Worm (Caenorhabditis elegans) whole organism, young adult: ENCODE measurements around the gene cmtr-1.

Experiments
- B0035.1 ChIP-seq: sonication (generic microtip); optimal IDR thresholded peaks from 2 replicates; lab custom pipeline; 2016; ENCODE audit warnings: missing genetic modification characterization, mild to moderate bottlenecking, missing compliant biosample characterization, missing genotype, missing genetic modification reagents
- B0261.1 ChIP-seq: sonication (generic microtip); optimal IDR thresholded peaks from 2 replicates; lab custom pipeline; 2016; ENCODE audit warnings: mild to moderate bottlenecking, missing genetic modification characterization, moderate library complexity, missing compliant biosample characterization
- B0336.3 ChIP-seq: fragments of 200-800 bp; sonication (Bioruptor generic); IDR thresholded peaks from 2 replicates; pipeline ENCODE4 v1.3.6; 2022; ENCODE audit warnings: missing genetic modification characterization, missing compliant biosample characterization
- F10E7.11 ChIP-seq: sonication (generic microtip); optimal IDR thresholded peaks from 2 replicates; lab custom pipeline; 2017; ENCODE audit warnings: mild to moderate bottlenecking, missing genetic modification characterization, moderate library complexity, missing compliant biosample characterization
- F37B4.10 ChIP-seq: fragments of 200-800 bp; sonication (Bioruptor generic); IDR thresholded peaks from 2 replicates; pipeline ENCODE4 v1.3.6; 2022; ENCODE audit warnings: missing genetic modification characterization, missing compliant biosample characterization
- F49E8.2 ChIP-seq: sonication (generic microtip); optimal IDR thresholded peaks from 3 replicates; lab custom pipeline; 2017; ENCODE audit warnings: missing genetic modification characterization, mild to moderate bottlenecking, missing compliant biosample characterization, antibody characterized with exemption, moderate library complexity; ENCODE audit not compliant: insufficient read depth
- T07F8.4 ChIP-seq: sonication (generic microtip); optimal IDR thresholded peaks from 2 replicates; lab custom pipeline; 2016; ENCODE audit warnings: mild to moderate bottlenecking, missing genetic modification characterization, moderate library complexity, missing compliant biosample characterization
- Y67H2A.10 ChIP-seq: fragments of 200-800 bp; sonication (Bioruptor generic); conservative IDR thresholded peaks from 2 replicates; pipeline ENCODE4 v1.3.6; 2022; ENCODE audit warnings: missing genetic modification reagents, missing genetic modification characterization, missing compliant biosample characterization
- akir-1 ChIP-seq: fragments of 200-800 bp; sonication (Bioruptor generic); optimal IDR thresholded peaks from 2 replicates; lab custom pipeline; 2018; ENCODE audit warnings: mild to moderate bottlenecking, missing genetic modification characterization, moderate library complexity, missing compliant biosample characterization
- ama-1 ChIP-seq, 3 experiments: fragments of 150-350 bp in 1 of 3; sonication (generic microtip) in 2 of 3; optimal IDR thresholded peaks; 2 replicates each; lab custom pipeline; 2014 to 2018; ENCODE audit warnings: missing biosample characterization in 2 of 3, missing genetic modification characterization in 2 of 3, missing genetic modification reagents in 2 of 3
- aptf-2 ChIP-seq: fragments of 200-800 bp; sonication (Bioruptor generic); conservative IDR thresholded peaks from 2 replicates; pipeline ENCODE4 v1.3.6; 2022; ENCODE audit warnings: missing genetic modification reagents, missing genetic modification characterization, missing compliant biosample characterization
- aptf-3 ChIP-seq: fragments of 200-800 bp; sonication (Bioruptor generic); IDR thresholded peaks from 2 replicates; pipeline ENCODE4 v1.3.6; 2022; ENCODE audit warnings: missing genetic modification characterization, missing compliant biosample characterization
- atf-7 ChIP-seq: sonication (generic microtip); optimal IDR thresholded peaks from 2 replicates; lab custom pipeline; 2017; ENCODE audit warnings: mild to moderate bottlenecking, missing genetic modification characterization, missing compliant biosample characterization
- bed-1 ChIP-seq: fragments of 200-800 bp; sonication (Bioruptor generic); IDR thresholded peaks from 2 replicates; pipeline ENCODE4 v1.3.6; 2022; ENCODE audit warnings: missing genetic modification reagents, missing genetic modification characterization, missing compliant biosample characterization
- cebp-1 ChIP-seq, 2 experiments: fragments of 200-800 bp in 1 of 2; sonication (Bioruptor generic) in 1 of 2; sonication (generic microtip) in 1 of 2; IDR thresholded peaks in 1 of 2; optimal IDR thresholded peaks in 1 of 2; 2 replicates each; pipeline versions ENCODE4 v1.3.6 to Lab custom; 2017 to 2022; ENCODE audit warnings: missing compliant biosample characterization in 2 of 2, missing genetic modification characterization in 2 of 2, mild to moderate bottlenecking in 1 of 2, missing genetic modification reagents in 1 of 2, moderate library complexity in 1 of 2
- ceh-58 ChIP-seq: fragments of 200-800 bp; sonication (Bioruptor generic); IDR thresholded peaks from 2 replicates; pipeline ENCODE4 v1.3.6; 2022; ENCODE audit warnings: missing genetic modification characterization, missing compliant biosample characterization
- ceh-91 ChIP-seq: fragments of 200-800 bp; sonication (Bioruptor generic); IDR thresholded peaks from 2 replicates; pipeline ENCODE4 v1.3.6; 2022; ENCODE audit warnings: missing genetic modification reagents, missing genetic modification characterization, missing compliant biosample characterization
- chd-7 ChIP-seq: sonication (generic microtip); optimal IDR thresholded peaks from 2 replicates; lab custom pipeline; 2016; ENCODE audit warnings: mild to moderate bottlenecking, missing genetic modification characterization, moderate library complexity, missing compliant biosample characterization
- dox-1 ChIP-seq: fragments of 200-800 bp; sonication (Bioruptor generic); IDR thresholded peaks from 2 replicates; pipeline ENCODE4 v1.3.6; 2022; ENCODE audit warnings: missing genetic modification reagents, missing genetic modification characterization, missing compliant biosample characterization
- dpl-1 ChIP-seq: fragments of 150-350 bp; optimal IDR thresholded peaks from 2 replicates; lab custom pipeline; 2014; ENCODE audit warnings: missing biosample characterization, missing genetic modification reagents, missing genetic modification characterization
- efl-1 ChIP-seq: fragments of 150-350 bp; optimal IDR thresholded peaks from 2 replicates; lab custom pipeline; 2014; ENCODE audit warnings: missing biosample characterization, missing genetic modification reagents, missing genetic modification characterization
- egrh-3 ChIP-seq: fragments of 200-800 bp; sonication (Bioruptor generic); IDR thresholded peaks from 2 replicates; pipeline ENCODE4 v1.3.6; 2022; ENCODE audit warnings: missing genetic modification reagents, missing genetic modification characterization, missing compliant biosample characterization
- ekl-4 ChIP-seq: fragments of 200-800 bp; sonication (Bioruptor generic); IDR thresholded peaks from 2 replicates; pipeline ENCODE4 v1.3.6; 2022; ENCODE audit warnings: missing genetic modification reagents, missing genetic modification characterization, missing compliant biosample characterization
- ets-4 ChIP-seq: fragments of 200-800 bp; sonication (Bioruptor generic); optimal IDR thresholded peaks from 2 replicates; lab custom pipeline; 2018; ENCODE audit warnings: mild to moderate bottlenecking, missing genetic modification characterization, missing compliant biosample characterization
- fkh-3 ChIP-seq: sonication (generic microtip); optimal IDR thresholded peaks from 2 replicates; lab custom pipeline; 2016; ENCODE audit warnings: mild to moderate bottlenecking, missing genetic modification characterization, missing compliant biosample characterization
- gei-17 ChIP-seq: fragments of 200-800 bp; sonication (Bioruptor generic); optimal IDR thresholded peaks from 2 replicates; lab custom pipeline; 2018; ENCODE audit warnings: mild to moderate bottlenecking, missing genetic modification characterization, missing compliant biosample characterization
- hrde-1 ChIP-seq: sonication (generic microtip); optimal IDR thresholded peaks from 2 replicates; lab custom pipeline; 2016; ENCODE audit warnings: missing genetic modification characterization, mild to moderate bottlenecking, missing compliant biosample characterization, moderate library complexity, missing genotype, missing genetic modification reagents, borderline replicate concordance
- let-607 ChIP-seq, 2 experiments: fragments of 200-800 bp in 1 of 2; sonication (Bioruptor generic) in 1 of 2; sonication (generic microtip) in 1 of 2; optimal IDR thresholded peaks; 2 replicates each; lab custom pipeline; 2016 to 2018; ENCODE audit warnings: mild to moderate bottlenecking in 2 of 2, missing compliant biosample characterization in 2 of 2, missing genetic modification characterization in 2 of 2, moderate library complexity in 2 of 2, missing genotype in 1 of 2
- lin-35 ChIP-seq, 3 experiments: fragments of 150-350 bp in 2 of 3; sonication (generic microtip) in 1 of 3; optimal IDR thresholded peaks; 2 replicates each; lab custom pipeline; 2014 to 2018; ENCODE audit warnings: missing biosample characterization in 3 of 3, missing genetic modification characterization in 3 of 3, missing genetic modification reagents in 3 of 3
- madf-8 ChIP-seq: fragments of 200-800 bp; sonication (Bioruptor generic); conservative IDR thresholded peaks from 2 replicates; pipeline ENCODE4 v1.3.6; 2022; ENCODE audit warnings: missing genetic modification reagents, missing genetic modification characterization, missing compliant biosample characterization
- mes-4 ChIP-seq: sonication (generic microtip); optimal IDR thresholded peaks from 2 replicates; lab custom pipeline; 2016; ENCODE audit warnings: missing genotype, missing genetic modification characterization, missing compliant biosample characterization
- nfya-1 ChIP-seq: sonication (generic microtip); optimal IDR thresholded peaks from 2 replicates; lab custom pipeline; 2017; ENCODE audit warnings: antibody characterized with exemption, missing compliant biosample characterization, missing genetic modification characterization, borderline replicate concordance; ENCODE audit not compliant: insufficient read depth
- nhr-120 ChIP-seq: fragments of 200-800 bp; sonication (Bioruptor generic); IDR thresholded peaks from 2 replicates; pipeline ENCODE4 v1.3.6; 2022; ENCODE audit warnings: missing genetic modification characterization, missing compliant biosample characterization
- nhr-80 ChIP-seq: sonication (generic microtip); optimal IDR thresholded peaks from 2 replicates; lab custom pipeline; 2016; ENCODE audit warnings: missing genetic modification characterization, missing compliant biosample characterization
- pbrm-1 ChIP-seq: fragments of 200-800 bp; sonication (Bioruptor generic); IDR thresholded peaks from 2 replicates; pipeline ENCODE4 v1.3.6; 2022; ENCODE audit warnings: missing genetic modification reagents, missing genetic modification characterization, missing compliant biosample characterization
- rcor-1 ChIP-seq: fragments of 200-800 bp; sonication (Bioruptor generic); IDR thresholded peaks from 2 replicates; pipeline ENCODE4 v1.3.6; 2022; ENCODE audit warnings: missing genetic modification reagents, missing genetic modification characterization, missing compliant biosample characterization
- sea-2 ChIP-seq: fragments of 200-800 bp; sonication (Bioruptor generic); IDR thresholded peaks from 2 replicates; pipeline ENCODE4 v1.3.6; 2022; ENCODE audit warnings: missing genetic modification characterization, missing compliant biosample characterization
- snpc-4 ChIP-seq, 5 experiments: fragments of 150-350 bp in 1 of 5; sonication (generic microtip) in 4 of 5; optimal IDR thresholded peaks; 2 replicates each; lab custom pipeline; 2014 to 2018; ENCODE audit warnings: missing genetic modification characterization in 5 of 5, missing biosample characterization in 3 of 5, antibody characterized with exemption in 2 of 5, mild to moderate bottlenecking in 2 of 5, missing compliant biosample characterization in 2 of 5, missing genotype in 2 of 5, moderate library complexity in 2 of 5, missing genetic modification reagents in 1 of 5
- somi-1 ChIP-seq: fragments of 200-800 bp; sonication (Bioruptor generic); optimal IDR thresholded peaks from 2 replicates; lab custom pipeline; 2018; ENCODE audit warnings: mild to moderate bottlenecking, missing genetic modification characterization, missing compliant biosample characterization
- tlf-1 ChIP-seq: fragments of 200-800 bp; sonication (Bioruptor generic); optimal IDR thresholded peaks from 2 replicates; lab custom pipeline; 2018; ENCODE audit warnings: mild to moderate bottlenecking, missing genetic modification characterization, missing compliant biosample characterization
- ztf-3 ChIP-seq: fragments of 200-800 bp; sonication (Bioruptor generic); optimal IDR thresholded peaks from 2 replicates; lab custom pipeline; 2018; ENCODE audit warnings: mild to moderate bottlenecking, missing genetic modification characterization, missing compliant biosample characterization

The cmtr-1 gene

ce11 chrII:15004538-15004937, 21.4 kb upstream of the cmtr-1 start (continued):
- peak; percentile 42; the same call in 1 of the 2 replicates for TF ChIP-seq dox-1 (GFP tag; lab: Robert Waterston, UW)
- TF ChIP-seq pbrm-1 (GFP tag; lab: Robert Waterston, UW): peak; percentile 65
- TF ChIP-seq nhr-120: no peak
- 0 out of 2 replicates have a peak, but pooled peaks have one; percentile 15 for TF ChIP-seq aptf-2 (GFP tag; lab: Robert Waterston, UW)
- no peak for TF ChIP-seq Y67H2A.10
- peak; percentile 59 for TF ChIP-seq atf-7 (tag; lab: Kevin White, UChicago)
- no peak for TF ChIP-seq T07F8.4 (tag; lab: Kevin White, UChicago)
- no peak for TF ChIP-seq fkh-3 (tag; lab: Kevin White, UChicago)
- TF ChIP-seq somi-1: no peak
- peak; percentile 19; the same call in 1 of the 2 replicates for TF ChIP-seq madf-8 (GFP tag; lab: Robert Waterston, UW)
- no peak for TF ChIP-seq gei-17
- TF ChIP-seq ekl-4: peak; percentile 81
- no peak for TF ChIP-seq nhr-80 (tag; lab: Kevin White, UChicago)
- peak; percentile 4 for TF ChIP-seq tlf-1 (GFP tag; lab: Kevin White, UChicago)
- no peak for TF ChIP-seq ets-4 (GFP tag; lab: Kevin White, UChicago)
- peak; percentile 70 for TF ChIP-seq F49E8.2 (tag; lab: Kevin White, UChicago)
- TF ChIP-seq ama-1 (optimal IDR thresholded peaks at IDR 0.05; lab: Kevin White, UChicago): no peak
- peak in 1 of 2 experiments; percentile 79 for TF ChIP-seq ama-1 (GFP tag; optimal IDR thresholded peaks at IDR 0.05; lab: Kevin White, UChicago)
- TF ChIP-seq mes-4 (tag; lab: Kevin White, UChicago): no peak
- peak; percentile 93 for TF ChIP-seq B0336.3
- no peak for TF ChIP-seq cebp-1 (GFP tag; IDR thresholded peaks at IDR 0.05; lab: Robert Waterston, UW)
- TF ChIP-seq cebp-1 (tag; optimal IDR thresholded peaks at IDR 0.05; lab: Kevin White, UChicago): no peak
- TF ChIP-seq rcor-1: 0 out of 2 replicates have a peak, but pooled peaks have one; percentile 32
- peak; percentile 87; the same call in 1 of the 2 replicates for TF ChIP-seq ceh-58 (GFP tag; lab: Robert Waterston, UW)
- TF ChIP-seq sea-2 (GFP tag; lab: Robert Waterston, UW): no peak
- 0 out of 2 replicates have a peak, but pooled peaks have one; percentile 6 for TF ChIP-seq egrh-3 (GFP tag; lab: Robert Waterston, UW)
- TF ChIP-seq akir-1 (GFP tag; lab: Kevin White, UChicago): no peak
- TF ChIP-seq ztf-3 (GFP tag; lab: Kevin White, UChicago): no peak
- TF ChIP-seq aptf-3: peak; percentile 80; the same call in 1 of the 2 replicates
- TF ChIP-seq chd-7 (tag; lab: Kevin White, UChicago): peak; percentile 57
- no peak for TF ChIP-seq dpl-1
- TF ChIP-seq B0261.1 (tag; lab: Kevin White, UChicago): no peak
- TF ChIP-seq nfya-1 (tag; lab: Kevin White, UChicago): no peak
- TF ChIP-seq snpc-4 (GFP tag; optimal IDR thresholded peaks at IDR 0.05; lab: Kevin White, UChicago): no peak
- TF ChIP-seq snpc-4 (tag; optimal IDR thresholded peaks at IDR 0.05; lab: Kevin White, UChicago): peak in 2 of 4 experiments; percentile 8 to 39
- TF ChIP-seq let-607 (tag; optimal IDR thresholded peaks at IDR 0.05; lab: Kevin White, UChicago): no peak
- peak; percentile 79 for TF ChIP-seq ceh-91
- TF ChIP-seq hrde-1 (tag; lab: Kevin White, UChicago): peak; percentile 93
- TF ChIP-seq B0035.1 (tag; lab: Kevin White, UChicago): no peak
- peak in 1 of 3 experiments; percentile 26 for TF ChIP-seq lin-35 (GFP tag; optimal IDR thresholded peaks at IDR 0.05; lab: Kevin White, UChicago)
- peak; percentile 39 for TF ChIP-seq efl-1 (GFP tag; lab: Kevin White, UChicago)
- TF ChIP-seq F10E7.11 (tag; lab: Kevin White, UChicago): peak; percentile 32
- TF ChIP-seq F37B4.10 (GFP tag; lab: Robert Waterston, UW): no peak
- TF ChIP-seq bed-1 (GFP tag; lab: Robert Waterston, UW): 0 out of 2 replicates have a peak, but pooled peaks have one; percentile 25
